Worm (Caenorhabditis elegans) whole organism, mixed stage, embryonic: ENCODE results near the gene T11F9.10.
A peak's percentile ranks its signal among the peaks of the same experiment; 100 is the strongest.

Source experiments
- M03D4.4 ChIP-seq: sonication (generic microtip); optimal IDR thresholded peaks from 2 replicates; lab custom pipeline; 2017; ENCODE audit warnings: mild to moderate bottlenecking, missing genetic modification characterization, missing compliant biosample characterization
- bed-3 ChIP-seq: fragments of 200-800 bp; sonication (Bioruptor generic); optimal IDR thresholded peaks from 3 replicates; lab custom pipeline; 2018; ENCODE audit warnings: mild to moderate bottlenecking, missing genetic modification characterization, moderate library complexity, missing compliant biosample characterization
- blmp-1 ChIP-seq: fragments of 150-350 bp; optimal IDR thresholded peaks from 2 replicates; lab custom pipeline; 2014; ENCODE audit warnings: missing biosample characterization, missing genetic modification characterization
- ceh-39 ChIP-seq: fragments of 150-350 bp; optimal IDR thresholded peaks from 2 replicates; lab custom pipeline; 2014; ENCODE audit warnings: missing biosample characterization, missing genetic modification characterization
- ceh-43 ChIP-seq: fragments of 200-800 bp; sonication (Bioruptor generic); optimal IDR thresholded peaks from 2 replicates; lab custom pipeline; 2018; ENCODE audit warnings: mild to moderate bottlenecking, missing genetic modification characterization, moderate library complexity, missing compliant biosample characterization
- ceh-83 ChIP-seq: fragments of 200-800 bp; sonication (Bioruptor generic); optimal IDR thresholded peaks from 2 replicates; lab custom pipeline; 2018; ENCODE audit warnings: mild to moderate bottlenecking, missing genetic modification characterization, missing compliant biosample characterization
- ces-1 ChIP-seq: fragments of 150-350 bp; optimal IDR thresholded peaks from 2 replicates; lab custom pipeline; 2014; ENCODE audit warnings: missing biosample characterization, missing genetic modification reagents, missing genetic modification characterization
- cnd-1 ChIP-seq: fragments of 200-800 bp; sonication (Bioruptor generic); optimal IDR thresholded peaks from 2 replicates; lab custom pipeline; 2018; ENCODE audit warnings: mild to moderate bottlenecking, missing genetic modification characterization, missing compliant biosample characterization
- drap-1 ChIP-seq: fragments of 200-800 bp; sonication (Bioruptor generic); optimal IDR thresholded peaks from 3 replicates; lab custom pipeline; 2018; ENCODE audit warnings: mild to moderate bottlenecking, missing genetic modification characterization, missing compliant biosample characterization
- elt-1 ChIP-seq: sonication (generic microtip); optimal IDR thresholded peaks from 2 replicates; lab custom pipeline; 2017; ENCODE audit warnings: missing genetic modification characterization, mild to moderate bottlenecking, missing compliant biosample characterization, antibody characterized with exemption, moderate library complexity, borderline replicate concordance; ENCODE audit not compliant: insufficient read depth
- elt-3 ChIP-seq: fragments of 150-350 bp; optimal IDR thresholded peaks from 2 replicates; lab custom pipeline; 2014; ENCODE audit warnings: missing biosample characterization, missing genetic modification characterization
- flh-1 ChIP-seq: fragments of 200-800 bp; sonication (Bioruptor generic); optimal IDR thresholded peaks from 2 replicates; lab custom pipeline; 2018; ENCODE audit warnings: mild to moderate bottlenecking, missing genetic modification characterization, moderate library complexity, missing compliant biosample characterization
- ham-2 ChIP-seq: fragments of 200-800 bp; sonication (Bioruptor generic); optimal IDR thresholded peaks from 2 replicates; lab custom pipeline; 2018; ENCODE audit warnings: mild to moderate bottlenecking, missing genetic modification characterization, missing compliant biosample characterization
- hlh-1 ChIP-seq: fragments of 150-350 bp; optimal IDR thresholded peaks from 2 replicates; lab custom pipeline; 2014; ENCODE audit warnings: missing biosample characterization, missing genetic modification reagents, missing genetic modification characterization
- lin-13 ChIP-seq: fragments of 150-350 bp; optimal IDR thresholded peaks from 2 replicates; lab custom pipeline; 2014; ENCODE audit warnings: missing biosample characterization, missing genetic modification characterization
- lsy-2 ChIP-seq: fragments of 150-350 bp; optimal IDR thresholded peaks from 2 replicates; lab custom pipeline; 2014; ENCODE audit warnings: missing biosample characterization, missing genetic modification characterization
- mep-1 ChIP-seq: fragments of 150-350 bp; optimal IDR thresholded peaks from 2 replicates; lab custom pipeline; 2017; ENCODE audit warnings: missing biosample characterization, missing genetic modification reagents, missing genetic modification characterization, inconsistent platforms
- mls-2 ChIP-seq: sonication (generic microtip); optimal IDR thresholded peaks from 2 replicates; lab custom pipeline; 2016; ENCODE audit warnings: mild to moderate bottlenecking, missing genetic modification characterization, moderate library complexity, missing compliant biosample characterization
- nhr-12 ChIP-seq: fragments of 150-350 bp; optimal IDR thresholded peaks from 2 replicates; lab custom pipeline; 2014; ENCODE audit warnings: missing biosample characterization, missing genetic modification characterization
- nhr-2 ChIP-seq: fragments of 150-350 bp; optimal IDR thresholded peaks from 2 replicates; lab custom pipeline; 2014; ENCODE audit warnings: missing biosample characterization, missing genetic modification characterization
- nhr-237 ChIP-seq: fragments of 150-350 bp; optimal IDR thresholded peaks from 2 replicates; lab custom pipeline; 2014; ENCODE audit warnings: missing biosample characterization, missing genetic modification characterization
- nhr-76 ChIP-seq: sonication (generic microtip); optimal IDR thresholded peaks from 2 replicates; lab custom pipeline; 2017; ENCODE audit warnings: missing biosample characterization, missing genetic modification characterization
- pha-4 ChIP-seq: fragments of 150-350 bp; optimal IDR thresholded peaks from 2 replicates; lab custom pipeline; 2018; ENCODE audit warnings: missing biosample characterization, missing genetic modification reagents, missing genetic modification characterization
- sem-2 ChIP-seq: fragments of 200-800 bp; sonication (Bioruptor generic); optimal IDR thresholded peaks from 2 replicates; lab custom pipeline; 2018; ENCODE audit warnings: mild to moderate bottlenecking, missing genetic modification characterization, missing compliant biosample characterization
- sptf-1 ChIP-seq: sonication (generic microtip); optimal IDR thresholded peaks from 2 replicates; lab custom pipeline; 2017; ENCODE audit warnings: mild to moderate bottlenecking, missing genetic modification characterization, moderate library complexity, missing compliant biosample characterization
- tbx-8 ChIP-seq: fragments of 200-800 bp; sonication (Bioruptor generic); optimal IDR thresholded peaks from 2 replicates; lab custom pipeline; 2018; ENCODE audit warnings: mild to moderate bottlenecking, missing genetic modification characterization, moderate library complexity, missing compliant biosample characterization
- unc-120 ChIP-seq: sonication (generic microtip); optimal IDR thresholded peaks from 2 replicates; lab custom pipeline; 2017; ENCODE audit warnings: missing genetic modification characterization, missing compliant biosample characterization; ENCODE audit not compliant: poor library complexity, severe bottlenecking
- zip-8 ChIP-seq: fragments of 150-350 bp; optimal IDR thresholded peaks from 2 replicates; lab custom pipeline; 2014; ENCODE audit warnings: missing biosample characterization, missing genetic modification characterization
- ztf-11 ChIP-seq: fragments of 150-350 bp; optimal IDR thresholded peaks from 2 replicates; lab custom pipeline; 2014; ENCODE audit warnings: missing biosample characterization, missing genetic modification characterization

Gene T11F9.10

ce11 chrV:11521448-11521847 is 34.7 kb downstream of the T11F9.10 start, which contains the start of gene pafo-1:
Gene pafo-1 (plus strand): TSS chrV:11521703.
- peak; percentile 47 for TF ChIP-seq cnd-1 (tag; lab: Kevin White, UChicago)
- peak; percentile 49 for TF ChIP-seq drap-1 (GFP tag; lab: Kevin White, UChicago)
- TF ChIP-seq bed-3 (GFP tag; lab: Kevin White, UChicago), result no peak
- TF ChIP-seq lin-13 (tag; lab: Kevin White, UChicago), result peak; percentile 87
- no peak for TF ChIP-seq sptf-1
- TF ChIP-seq pha-4 (tag; lab: Kevin White, UChicago), result peak; percentile 70
- no peak for TF ChIP-seq elt-3 (tag; lab: Kevin White, UChicago)
- TF ChIP-seq hlh-1 (tag; lab: Kevin White, UChicago), result peak; percentile 57
- TF ChIP-seq ceh-43 (GFP tag; lab: Kevin White, UChicago), result peak; percentile 44
- TF ChIP-seq ces-1, result no peak
- peak; percentile 32 for TF ChIP-seq sem-2 (GFP tag; lab: Kevin White, UChicago)
- peak; percentile 76 for TF ChIP-seq M03D4.4 (tag; lab: Kevin White, UChicago)
- TF ChIP-seq ceh-83 (GFP tag; lab: Kevin White, UChicago), result peak; percentile 19
- peak; percentile 75 for TF ChIP-seq lsy-2 (tag; lab: Kevin White, UChicago)
- TF ChIP-seq ceh-39 (tag; lab: Kevin White, UChicago), result peak; percentile 20
- no peak for TF ChIP-seq ham-2 (GFP tag; lab: Kevin White, UChicago)
- peak; percentile 74 for TF ChIP-seq nhr-237 (tag; lab: Kevin White, UChicago)
- TF ChIP-seq mep-1 (tag; lab: Kevin White, UChicago), result peak; percentile 80
- TF ChIP-seq ztf-11 (tag; lab: Kevin White, UChicago), result no peak
- TF ChIP-seq tbx-8 (GFP tag; lab: Kevin White, UChicago), result peak; percentile 43
- TF ChIP-seq unc-120 (tag; lab: Kevin White, UChicago), result peak; percentile 28

- TF ChIP-seq zip-8 (no peak), ham-2 (GFP tag; lab: Kevin White, UChicago) (peak; percentile 44), sptf-1 (peak; percentile 28), blmp-1 (peak; percentile 70)
These were observed 38.6 kb downstream of the T11F9.10 start for ce11 chrV:11525338-11525737.

ce11 chrV:11526927-11527491 is 40.2 kb downstream of the T11F9.10 start:
- no peak for TF ChIP-seq M03D4.4 (tag; lab: Kevin White, UChicago)
- TF ChIP-seq lin-13 (tag; lab: Kevin White, UChicago), result no peak
- no peak for TF ChIP-seq nhr-2 (tag; lab: Kevin White, UChicago)
- no peak for TF ChIP-seq zip-8
- TF ChIP-seq tbx-8 (GFP tag; lab: Kevin White, UChicago), result no peak
- no peak for TF ChIP-seq ztf-11 (tag; lab: Kevin White, UChicago)
- no peak for TF ChIP-seq sem-2 (GFP tag; lab: Kevin White, UChicago)
- TF ChIP-seq nhr-237 (tag; lab: Kevin White, UChicago), result no peak
- no peak for TF ChIP-seq nhr-12 (tag; lab: Kevin White, UChicago)
- TF ChIP-seq lsy-2 (tag; lab: Kevin White, UChicago), result no peak
- no peak for TF ChIP-seq bed-3 (GFP tag; lab: Kevin White, UChicago)
- TF ChIP-seq, all 35 proteins: peak for 0

- no peak for TF ChIP-seq sem-2 (GFP tag; lab: Kevin White, UChicago)
- TF ChIP-seq zip-8, result no peak
- no peak for TF ChIP-seq nhr-76 (tag; lab: Kevin White, UChicago)
- no peak for TF ChIP-seq blmp-1
- TF ChIP-seq ceh-39 (tag; lab: Kevin White, UChicago), result no peak
- no peak for TF ChIP-seq elt-1
- no peak for TF ChIP-seq flh-1 (GFP tag; lab: Kevin White, UChicago)
- no peak for TF ChIP-seq elt-3 (tag; lab: Kevin White, UChicago)
- no peak for TF ChIP-seq mls-2
- TF ChIP-seq ceh-43 (GFP tag; lab: Kevin White, UChicago), result no peak
- TF ChIP-seq, all 35 proteins: peak for 0
These were observed 40.8 kb downstream of the T11F9.10 start, which contains the start of gene ccch-1 for ce11 chrV:11527531-11527930. Gene ccch-1 (plus strand): TSS chrV:11527831.
